Worm (Caenorhabditis elegans) whole organism, L4 larva: ENCODE measurements around the gene drap-1.

Source experiments
- T20F7.1 ChIP-seq: fragments of 200-800 bp; sonication (Bioruptor generic); optimal IDR thresholded peaks from 2 replicates; lab custom pipeline; 2018; ENCODE audit warnings: mild to moderate bottlenecking, missing genetic modification characterization, missing compliant biosample characterization
- Y5F2A.4 ChIP-seq: fragments of 200-800 bp; sonication (Bioruptor generic); optimal IDR thresholded peaks from 2 replicates; lab custom pipeline; 2018; ENCODE audit warnings: mild to moderate bottlenecking, missing genetic modification characterization, missing compliant biosample characterization
- aly-2 ChIP-seq: sonication (generic microtip); optimal IDR thresholded peaks from 2 replicates; lab custom pipeline; 2018; ENCODE audit warnings: missing biosample characterization, missing genetic modification characterization
- egl-27 ChIP-seq: sonication (generic microtip); optimal IDR thresholded peaks from 3 replicates; lab custom pipeline; 2017; ENCODE audit warnings: missing biosample characterization, missing genetic modification reagents, missing genetic modification characterization
- lin-39 ChIP-seq: fragments of 150-350 bp; optimal IDR thresholded peaks from 2 replicates; lab custom pipeline; 2014; ENCODE audit warnings: missing biosample characterization, missing genetic modification reagents, missing genetic modification characterization
- lsy-2 ChIP-seq, 2 experiments: fragments of 150-350 bp in 1 of 2; sonication (generic microtip) in 1 of 2; optimal IDR thresholded peaks; 2 replicates each; lab custom pipeline; 2014 to 2017; ENCODE audit warnings: missing biosample characterization in 2 of 2, missing genetic modification characterization in 2 of 2
- mep-1 ChIP-seq: fragments of 150-350 bp; sonication (generic microtip); optimal IDR thresholded peaks from 3 replicates; lab custom pipeline; 2014; ENCODE audit warnings: missing biosample characterization, missing genetic modification characterization
- nhr-6 ChIP-seq: fragments of 150-350 bp; optimal IDR thresholded peaks from 2 replicates; lab custom pipeline; 2014; ENCODE audit warnings: missing biosample characterization, missing genetic modification characterization
- snpc-4 ChIP-seq: fragments of 150-350 bp; optimal IDR thresholded peaks from 2 replicates; lab custom pipeline; 2014; ENCODE audit warnings: missing biosample characterization, missing genetic modification characterization
- unc-62 ChIP-seq, 3 experiments: fragments of 150-350 bp in 1 of 3; sonication (generic microtip); optimal IDR thresholded peaks in 2 of 3; peaks in 1 of 3; 1 replicate in 1 of 3; 2 replicates in 2 of 3; lab custom pipeline; 2014 to 2017; ENCODE audit warnings: missing biosample characterization in 3 of 3, missing genetic modification characterization in 3 of 3, missing genetic modification reagents in 3 of 3, missing genotype in 1 of 3
- zag-1 ChIP-seq: fragments of 150-350 bp; optimal IDR thresholded peaks from 2 replicates; lab custom pipeline; 2014; ENCODE audit warnings: missing biosample characterization, missing genetic modification characterization

- TF ChIP-seq lsy-2 (tag; optimal IDR thresholded peaks at IDR 0.05; lab: Kevin White, UChicago) (no peak), nhr-6 (tag; lab: Kevin White, UChicago) (no peak), lin-39 (tag; lab: Kevin White, UChicago) (no peak), egl-27 (tag; lab: Kevin White, UChicago) (no peak), unc-62 (GFP tag; optimal IDR thresholded peaks at IDR 0.05 in 1 of 2; lab: Kevin White, UChicago) (no peak), unc-62 (tag; optimal IDR thresholded peaks at IDR 0.05; lab: Kevin White, UChicago) (no peak), Y5F2A.4 (GFP tag; lab: Kevin White, UChicago) (no peak), mep-1 (no peak), aly-2 (tag; lab: Kevin White, UChicago) (no peak), snpc-4 (no peak), zag-1 (tag; lab: Kevin White, UChicago) (no peak), T20F7.1 (no peak)
These were observed 9.5 kb downstream of the drap-1 start, which contains the start of gene marc-1 for ce11 chrV:9739402-9739801.
